Fruit fly (Drosophila melanogaster) whole organism, embryonic: Measurements from ENCODE around the gene Cand1.
A peak's percentile ranks its signal among the peaks of the same experiment; 100 is the strongest.

Experiments used
- CG11085 ChIP-seq: fragments of 200-800 bp; sonication (Bioruptor generic); IDR thresholded peaks from 2 replicates; pipeline ENCODE4 v1.3.6; 2022; ENCODE audit warnings: missing biosample characterization, missing genetic modification characterization
- CG14014 ChIP-seq: fragments of 200-800 bp; sonication (Bioruptor generic); IDR thresholded peaks from 2 replicates; pipeline ENCODE4 v1.3.6; 2022; ENCODE audit warnings: missing biosample characterization, missing genetic modification characterization
- CoRest ChIP-seq: fragments of 200-800 bp; sonication (Bioruptor generic); optimal IDR thresholded peaks from 3 replicates; lab custom pipeline; 2018; ENCODE audit warnings: missing biosample characterization, mild to moderate bottlenecking, missing genetic modification characterization, moderate library complexity
- Hr39 ChIP-seq: fragments of >200 bp; optimal IDR thresholded peaks from 2 replicates; lab custom pipeline; 2017
- Med ChIP-seq: fragments of 200-800 bp; sonication (Bioruptor generic); peaks from one replicate; lab custom pipeline; 2016; ENCODE audit warnings: missing biosample characterization, missing genetic modification characterization, mild to moderate bottlenecking, inconsistent platforms, moderate library complexity
- aop ChIP-seq: fragments of 200-800 bp; sonication (Bioruptor generic); IDR thresholded peaks from 2 replicates; pipeline ENCODE4 v1.3.6; 2022; ENCODE audit warnings: missing biosample characterization, missing genetic modification characterization
- da ChIP-seq: fragments of 200-800 bp; sonication (Bioruptor generic); optimal IDR thresholded peaks from 2 replicates; lab custom pipeline; 2016; ENCODE audit warnings: missing biosample characterization, missing genetic modification characterization
- dimm ChIP-seq: fragments of 200-800 bp; sonication (Bioruptor generic); IDR thresholded peaks from 2 replicates; pipeline ENCODE4 v1.3.6; 2022; ENCODE audit warnings: missing biosample characterization, missing genetic modification characterization

DNA sequence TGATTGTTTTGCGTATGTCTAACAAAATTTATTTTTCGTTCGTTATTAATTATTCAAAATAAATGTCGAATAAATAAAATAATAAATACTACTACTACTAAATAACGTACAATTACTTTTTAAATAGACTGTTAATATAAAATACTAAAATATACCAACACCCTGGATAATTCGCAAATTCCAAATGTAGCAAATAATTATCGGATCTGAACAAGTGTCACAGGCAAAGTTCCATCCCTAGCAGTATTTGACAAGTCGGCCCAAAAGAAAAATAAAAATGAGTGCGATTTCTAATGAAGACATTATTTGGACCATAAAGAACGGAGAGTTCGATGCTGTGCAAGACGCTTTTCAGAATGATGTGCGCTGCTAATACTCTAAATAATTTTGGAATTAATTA, 21.1 kb downstream of the Cand1 start, which contains the start of gene CG31715:
- TF ChIP-seq CoRest (tag; lab: Kevin White, UChicago) = peak; percentile 0
- TF ChIP-seq dimm (GFP tag; lab: Robert Waterston, UW) = no peak
- no peak for TF ChIP-seq CG14014 (GFP tag; lab: Robert Waterston, UW)
- TF ChIP-seq CG11085 = no peak
- no peak for TF ChIP-seq aop (GFP tag; lab: Robert Waterston, UW)
- peak; percentile 79 for TF ChIP-seq Med (GFP tag; lab: Kevin White, UChicago)
- no peak for TF ChIP-seq da (GFP tag; lab: Kevin White, UChicago)
- TF ChIP-seq Hr39 (lab: Kevin White, UChicago) = no peak
